Fruit fly (Drosophila melanogaster) S2 (cell line): ENCODE results near the gene Tsp97E.

ENCODE experiments used
- CG8478 ChIP-seq: fragments of >200 bp; optimal IDR thresholded peaks from 2 replicates; lab custom pipeline; 2018
- CTCF ChIP-seq, 2 experiments: fragments of >200 bp; optimal IDR thresholded peaks; 2 replicates each; lab custom pipeline; 2018

dm6 chr3R:27005338-27005737 is 40.7 kb upstream of the Tsp97E start, which contains the start of gene CG6296:
- TF ChIP-seq CG8478 (lab: Kevin White, UChicago) (no peak), CTCF (optimal IDR thresholded peaks at IDR 0.05; lab: Kevin White, UChicago) (no peak)
